Worm (Caenorhabditis elegans) whole organism, late embryonic: ENCODE data around the gene nhr-121.

ENCODE experiments used
- ama-1 ChIP-seq: fragments of 150-350 bp; optimal IDR thresholded peaks from 2 replicates; lab custom pipeline; 2014
- ceh-14 ChIP-seq: sonication (generic microtip); optimal IDR thresholded peaks from 2 replicates; lab custom pipeline; 2016; ENCODE audit warnings: missing genotype, missing genetic modification characterization, missing compliant biosample characterization
- dmd-4 ChIP-seq: sonication (generic microtip); optimal IDR thresholded peaks from 2 replicates; lab custom pipeline; 2016; ENCODE audit warnings: borderline replicate concordance, missing genetic modification characterization, missing compliant biosample characterization
- fkh-6 ChIP-seq: sonication (generic microtip); optimal IDR thresholded peaks from 2 replicates; lab custom pipeline; 2016; ENCODE audit warnings: missing genetic modification characterization, missing compliant biosample characterization
- rnt-1 ChIP-seq: sonication (generic microtip); optimal IDR thresholded peaks from 2 replicates; lab custom pipeline; 2016; ENCODE audit warnings: missing genetic modification characterization, missing compliant biosample characterization

DNA sequence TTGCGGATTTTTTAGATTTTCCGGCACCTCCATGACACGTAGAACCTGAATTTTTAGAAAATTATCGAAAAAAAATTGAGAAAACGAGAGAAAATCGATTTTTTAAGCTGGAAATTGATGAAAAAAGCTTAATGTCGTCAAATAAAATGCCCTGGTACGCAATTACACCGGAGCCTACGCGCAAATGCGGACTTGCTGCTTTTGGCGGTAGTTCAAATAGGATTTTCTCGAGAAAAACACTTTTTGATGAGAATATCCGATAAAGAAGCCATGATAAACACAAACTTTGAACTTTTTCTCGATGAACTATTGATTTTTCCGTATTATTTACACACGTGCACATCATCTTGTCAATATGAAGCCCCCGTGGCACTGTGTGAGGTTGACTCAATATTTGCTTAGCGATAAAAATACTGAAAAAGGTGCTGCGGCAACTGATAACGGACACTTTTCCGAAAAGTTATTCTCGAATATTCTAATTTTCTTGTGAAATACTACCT lies 36.4 kb downstream of the nhr-121 start, which contains the start of the genes W04B5.5 and W04B5.3:
- TF ChIP-seq fkh-6, result no peak
- no peak for TF ChIP-seq rnt-1 (tag; lab: Kevin White, UChicago)
- no peak for TF ChIP-seq ama-1 (lab: Kevin White, UChicago)
- TF ChIP-seq dmd-4 (tag; lab: Kevin White, UChicago), result no peak
- TF ChIP-seq ceh-14, result no peak
